Fruit fly (Drosophila melanogaster) whole organism, embryonic: ENCODE measurements around the gene CG3342.

Experiments used
- B-H2 ChIP-seq: fragments of 200-800 bp; sonication (Bioruptor generic); optimal IDR thresholded peaks from 2 replicates; lab custom pipeline; 2018; ENCODE audit warnings: missing biosample characterization, mild to moderate bottlenecking, missing genetic modification characterization
- CG10209 ChIP-seq: fragments of 200-800 bp; sonication (Bioruptor generic); optimal IDR thresholded peaks from 3 replicates; lab custom pipeline; 2017; ENCODE audit warnings: missing biosample characterization, mild to moderate bottlenecking, missing genetic modification characterization, missing genetic modification reagents
- CG11247 ChIP-seq: fragments of 200-800 bp; sonication (Bioruptor generic); IDR thresholded peaks from 2 replicates; pipeline ENCODE4 v1.3.6; 2022; ENCODE audit warnings: missing biosample characterization, missing genetic modification characterization
- CG12104 ChIP-seq: fragments of 200-800 bp; sonication (Bioruptor generic); optimal IDR thresholded peaks from 3 replicates; lab custom pipeline; 2016; ENCODE audit warnings: missing biosample characterization, missing genetic modification characterization
- CG12769 ChIP-seq: fragments of 200-800 bp; sonication (Bioruptor generic); optimal IDR thresholded peaks from 2 replicates; lab custom pipeline; 2019; ENCODE audit warnings: missing biosample characterization, mild to moderate bottlenecking, missing genetic modification characterization, moderate library complexity
- CG13296 ChIP-seq: fragments of 200-800 bp; sonication (Bioruptor generic); optimal IDR thresholded peaks from 3 replicates; lab custom pipeline; 2018; ENCODE audit warnings: missing biosample characterization, mild to moderate bottlenecking, missing genetic modification characterization
- CG13775 ChIP-seq: fragments of 200-800 bp; sonication (Bioruptor generic); optimal IDR thresholded peaks from 3 replicates; lab custom pipeline; 2017; ENCODE audit warnings: missing biosample characterization, mild to moderate bottlenecking, missing genetic modification characterization
- CG13894 ChIP-seq: fragments of 200-800 bp; sonication (Bioruptor generic); optimal IDR thresholded peaks from 3 replicates; lab custom pipeline; 2018; ENCODE audit warnings: missing biosample characterization, mild to moderate bottlenecking, missing genetic modification characterization, moderate library complexity
- CG14014 ChIP-seq: fragments of 200-800 bp; sonication (Bioruptor generic); IDR thresholded peaks from 2 replicates; pipeline ENCODE4 v1.3.6; 2022; ENCODE audit warnings: missing biosample characterization, missing genetic modification characterization
- CG14667 ChIP-seq: fragments of 200-800 bp; sonication (Bioruptor generic); IDR thresholded peaks from 2 replicates; pipeline ENCODE4 v1.3.6; 2022; ENCODE audit warnings: missing biosample characterization, missing genetic modification characterization
- CG15073 ChIP-seq: fragments of 200-800 bp; sonication (Bioruptor generic); optimal IDR thresholded peaks from 2 replicates; lab custom pipeline; 2016; ENCODE audit warnings: missing biosample characterization, missing genetic modification characterization
- CG15514 ChIP-seq: fragments of 200-800 bp; sonication (Bioruptor generic); optimal IDR thresholded peaks from 3 replicates; lab custom pipeline; 2017; ENCODE audit warnings: missing biosample characterization, missing genetic modification characterization, mild to moderate bottlenecking, moderate library complexity, missing genetic modification reagents
- CG31365 ChIP-seq: fragments of 200-800 bp; sonication (Bioruptor generic); optimal IDR thresholded peaks from 2 replicates; lab custom pipeline; 2018; ENCODE audit warnings: missing biosample characterization, mild to moderate bottlenecking, missing genetic modification characterization
- CG3163 ChIP-seq: fragments of 200-800 bp; sonication (Bioruptor generic); optimal IDR thresholded peaks from 3 replicates; lab custom pipeline; 2016; ENCODE audit warnings: missing biosample characterization, missing genetic modification characterization
- CG3407 ChIP-seq: fragments of 200-800 bp; sonication (Bioruptor generic); optimal IDR thresholded peaks from 2 replicates; lab custom pipeline; 2018; ENCODE audit warnings: missing biosample characterization, mild to moderate bottlenecking, missing genetic modification characterization
- CG34224 ChIP-seq: fragments of 200-800 bp; sonication (Bioruptor generic); IDR thresholded peaks from 3 replicates; pipeline ENCODE4 v1.3.6; 2022; ENCODE audit warnings: missing biosample characterization, missing genetic modification characterization; ENCODE audit not compliant: partially characterized antibody
- CG4707 ChIP-seq: fragments of 200-800 bp; sonication (Bioruptor generic); optimal IDR thresholded peaks from 2 replicates; lab custom pipeline; 2018; ENCODE audit warnings: missing biosample characterization, mild to moderate bottlenecking, missing genetic modification characterization, moderate library complexity
- CG6175 ChIP-seq: fragments of 200-800 bp; sonication (Bioruptor generic); IDR thresholded peaks from 3 replicates; pipeline ENCODE4 v1.3.6; 2022; ENCODE audit warnings: missing biosample characterization, missing genetic modification characterization
- CG8089 ChIP-seq: fragments of 200-800 bp; sonication (Bioruptor generic); optimal IDR thresholded peaks from 3 replicates; lab custom pipeline; 2016; ENCODE audit warnings: missing biosample characterization, missing genetic modification characterization
- CG8281 ChIP-seq: fragments of 200-800 bp; sonication (Bioruptor generic); optimal IDR thresholded peaks from 2 replicates; lab custom pipeline; 2018; ENCODE audit warnings: missing biosample characterization, mild to moderate bottlenecking, missing genetic modification characterization, moderate library complexity
- CG9797 ChIP-seq: fragments of 200-800 bp; sonication (Bioruptor generic); optimal IDR thresholded peaks from 3 replicates; lab custom pipeline; 2018; ENCODE audit warnings: missing biosample characterization, mild to moderate bottlenecking, missing genetic modification characterization
- CG9876 ChIP-seq: fragments of 200-800 bp; sonication (Bioruptor generic); optimal IDR thresholded peaks from 2 replicates; lab custom pipeline; 2016; ENCODE audit warnings: missing biosample characterization, missing genetic modification characterization
- Dfd ChIP-seq, 2 experiments: fragments of >200 bp; optimal IDR thresholded peaks; 2 replicates each; lab custom pipeline; 2017; ENCODE audit warnings: missing biosample characterization in 2 of 2, missing genetic modification characterization in 2 of 2
- HmgD ChIP-seq: fragments of 200-800 bp; sonication (Bioruptor generic); optimal IDR thresholded peaks from 3 replicates; lab custom pipeline; 2016; ENCODE audit warnings: missing biosample characterization, missing genetic modification characterization
- Hmx ChIP-seq: fragments of 200-800 bp; sonication (Bioruptor generic); optimal IDR thresholded peaks from 2 replicates; lab custom pipeline; 2016; ENCODE audit warnings: missing biosample characterization, missing genetic modification characterization
- NC2β ChIP-seq: fragments of 200-800 bp; sonication (Bioruptor generic); optimal IDR thresholded peaks from 2 replicates; lab custom pipeline; 2016; ENCODE audit warnings: missing biosample characterization, missing genetic modification characterization
- Nf-YC ChIP-seq: fragments of 200-800 bp; optimal IDR thresholded peaks from 3 replicates; lab custom pipeline; 2019; ENCODE audit warnings: missing biosample characterization, mild to moderate bottlenecking, missing genetic modification characterization, moderate library complexity
- NfI ChIP-seq: fragments of 200-800 bp; sonication (Bioruptor generic); optimal IDR thresholded peaks from 3 replicates; lab custom pipeline; 2018; ENCODE audit warnings: missing biosample characterization, mild to moderate bottlenecking, missing genetic modification characterization, moderate library complexity
- Xrp1 ChIP-seq: fragments of 200-800 bp; sonication (Bioruptor generic); IDR thresholded peaks from 2 replicates; pipeline ENCODE4 v1.3.6; 2022; ENCODE audit warnings: missing biosample characterization, missing genetic modification characterization
- ap ChIP-seq: fragments of 200-800 bp; sonication (Bioruptor generic); IDR thresholded peaks from 2 replicates; pipeline ENCODE4 v1.3.6; 2022; ENCODE audit warnings: missing biosample characterization, missing genetic modification characterization
- ase ChIP-seq: fragments of 200-800 bp; sonication (Bioruptor generic); IDR thresholded peaks from 3 replicates; pipeline ENCODE4 v1.3.6; 2022; ENCODE audit warnings: missing biosample characterization, missing genetic modification characterization
- ash1 ChIP-seq: fragments of 200-800 bp; sonication (Bioruptor generic); optimal IDR thresholded peaks from 2 replicates; lab custom pipeline; 2018; ENCODE audit warnings: missing biosample characterization, mild to moderate bottlenecking, missing genetic modification characterization
- bab2 ChIP-seq: fragments of 200-800 bp; sonication (Bioruptor generic); optimal IDR thresholded peaks from 2 replicates; lab custom pipeline; 2016; ENCODE audit warnings: missing biosample characterization, missing genetic modification characterization
- ems ChIP-seq: fragments of 200-800 bp; sonication (Bioruptor generic); optimal IDR thresholded peaks from 3 replicates; lab custom pipeline; 2016; ENCODE audit warnings: missing biosample characterization, missing genetic modification characterization
- grau ChIP-seq: fragments of 200-800 bp; optimal IDR thresholded peaks from 3 replicates; lab custom pipeline; 2019; ENCODE audit warnings: missing biosample characterization, mild to moderate bottlenecking, missing genetic modification characterization, moderate library complexity
- kah ChIP-seq: fragments of 200-800 bp; sonication (Bioruptor generic); optimal IDR thresholded peaks from 2 replicates; lab custom pipeline; 2018; ENCODE audit warnings: missing biosample characterization, mild to moderate bottlenecking, missing genetic modification characterization
- lbe ChIP-seq: fragments of 200-800 bp; sonication (Bioruptor generic); optimal IDR thresholded peaks from 2 replicates; lab custom pipeline; 2016; ENCODE audit warnings: missing biosample characterization, mild to moderate bottlenecking, missing genetic modification characterization
- lola ChIP-seq, 3 experiments: fragments of >200 bp in 2 of 3; fragments of 200-800 bp in 1 of 3; sonication (Bioruptor generic) in 1 of 3; optimal IDR thresholded peaks; 2 replicates each; lab custom pipeline; 2017 to 2019; ENCODE audit warnings: missing biosample characterization in 3 of 3, missing genetic modification characterization in 3 of 3, mild to moderate bottlenecking in 1 of 3, moderate library complexity in 1 of 3
- maf-S ChIP-seq: fragments of 200-800 bp; sonication (Bioruptor generic); optimal IDR thresholded peaks from 2 replicates; lab custom pipeline; 2016; ENCODE audit warnings: missing biosample characterization, missing genetic modification characterization
- mld ChIP-seq: fragments of 200-800 bp; sonication (Bioruptor generic); IDR thresholded peaks from 3 replicates; pipeline ENCODE4 v1.3.6; 2022; ENCODE audit warnings: missing biosample characterization, missing genetic modification characterization; ENCODE audit not compliant: partially characterized antibody
- pb ChIP-seq: fragments of 200-800 bp; sonication (Bioruptor generic); optimal IDR thresholded peaks from 3 replicates; lab custom pipeline; 2016; ENCODE audit warnings: missing biosample characterization, missing genetic modification characterization
- pzg ChIP-seq: fragments of 200-800 bp; sonication (Bioruptor generic); optimal IDR thresholded peaks from 3 replicates; lab custom pipeline; 2018; ENCODE audit warnings: missing biosample characterization, mild to moderate bottlenecking, missing genetic modification characterization, moderate library complexity
- run ChIP-seq: fragments of 200-800 bp; sonication (Bioruptor generic); optimal IDR thresholded peaks from 3 replicates; lab custom pipeline; 2018; ENCODE audit warnings: missing biosample characterization, mild to moderate bottlenecking, missing genetic modification characterization
- salm ChIP-seq: fragments of 200-800 bp; sonication (Bioruptor generic); optimal IDR thresholded peaks from 2 replicates; lab custom pipeline; 2018; ENCODE audit warnings: missing biosample characterization, mild to moderate bottlenecking, missing genetic modification characterization
- sens-2 ChIP-seq: fragments of 200-800 bp; sonication (Bioruptor generic); IDR thresholded peaks from 2 replicates; pipeline ENCODE4 v1.3.6; 2022; ENCODE audit warnings: missing biosample characterization, missing genetic modification characterization
- so ChIP-seq: fragments of 200-800 bp; sonication (Bioruptor generic); IDR thresholded peaks from 3 replicates; pipeline ENCODE4 v1.3.6; 2022; ENCODE audit warnings: missing biosample characterization, missing genetic modification characterization
- tio ChIP-seq: fragments of 200-800 bp; sonication (Bioruptor generic); optimal IDR thresholded peaks from 2 replicates; lab custom pipeline; 2017; ENCODE audit warnings: missing biosample characterization, missing genetic modification characterization, inconsistent platforms
- tll ChIP-seq, 2 experiments: fragments of 200-800 bp in 1 of 2; fragments of >200 bp in 1 of 2; sonication (Bioruptor generic) in 1 of 2; optimal IDR thresholded peaks; 2 replicates each; lab custom pipeline; 2017 to 2019; ENCODE audit warnings: missing biosample characterization in 2 of 2, missing genetic modification characterization in 2 of 2, mild to moderate bottlenecking in 1 of 2, moderate library complexity in 1 of 2
- usp ChIP-seq: fragments of >200 bp; optimal IDR thresholded peaks from 2 replicates; lab custom pipeline; 2017; ENCODE audit warnings: missing biosample characterization, missing genetic modification characterization

The CG3342 gene

DNA sequence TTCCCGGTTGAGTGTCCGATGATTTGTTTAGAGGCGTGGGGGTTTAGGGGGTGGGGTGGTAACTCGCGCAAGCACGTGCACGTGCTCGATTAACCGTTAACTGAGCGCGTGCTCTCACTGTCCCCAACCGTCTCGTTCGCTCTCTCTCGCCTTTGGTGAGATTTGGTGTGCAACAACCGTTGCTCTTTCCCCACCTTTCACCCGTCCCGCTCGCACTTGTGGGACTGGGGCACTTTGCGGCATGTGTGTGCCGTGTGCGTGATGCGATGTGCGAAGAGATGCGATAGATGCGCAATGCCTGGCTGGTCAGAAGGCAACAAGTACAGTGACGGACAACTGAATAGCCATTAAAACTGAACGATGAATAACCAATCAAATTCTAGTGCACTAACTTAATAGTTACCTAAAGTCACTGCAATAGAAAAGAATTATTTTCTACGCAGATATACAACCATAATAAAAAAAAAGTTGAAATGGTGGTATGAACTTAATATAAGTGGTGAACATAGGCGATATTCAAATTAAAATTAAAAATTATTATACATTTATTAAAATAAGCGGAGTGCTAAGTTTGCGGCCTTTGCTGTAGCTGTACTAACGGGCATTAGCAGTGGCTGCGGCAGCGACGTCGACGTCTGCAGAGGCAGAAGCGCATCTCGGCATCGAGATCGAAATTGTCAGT is 43.7 kb upstream of the CG3342 start (continued):
- TF ChIP-seq HmgD (GFP tag; lab: Kevin White, UChicago) (no peak), sens-2 (GFP tag; lab: Robert Waterston, UW) (peak; percentile 62; the same call in 1 of the 2 replicates), ap (GFP tag; lab: Robert Waterston, UW) (peak; percentile 80), B-H2 (peak; percentile 20), CG13296 (GFP tag; lab: Kevin White, UChicago) (peak; percentile 84), Dfd (GFP tag; optimal IDR thresholded peaks at IDR 0.05; lab: Kevin White, UChicago) (no peak), Xrp1 (GFP tag; lab: Robert Waterston, UW) (peak; percentile 91), bab2 (GFP tag; lab: Kevin White, UChicago) (peak; percentile 48), so (GFP tag; lab: Robert Waterston, UW) (peak; percentile 84; the same call in 1 of the 3 replicates), CG9797 (GFP tag; lab: Kevin White, UChicago) (peak; percentile 29), maf-S (GFP tag; lab: Kevin White, UChicago) (no peak), CG3163 (GFP tag; lab: Kevin White, UChicago) (no peak), tll (GFP tag; optimal IDR thresholded peaks at IDR 0.05; lab: Kevin White, UChicago) (no peak), CG31365 (tag; lab: Kevin White, UChicago) (peak; percentile 51), pzg (no peak), usp (GFP tag; lab: Kevin White, UChicago) (no peak), CG6175 (GFP tag; lab: Robert Waterston, UW) (no peak), kah (GFP tag; lab: Kevin White, UChicago) (peak; percentile 71), NfI (peak; percentile 85), grau (peak; percentile 90), NC2β (peak; percentile 21), CG14014 (GFP tag; lab: Robert Waterston, UW) (peak; percentile 73), CG9876 (GFP tag; lab: Kevin White, UChicago) (no peak), Hmx (GFP tag; lab: Kevin White, UChicago) (no peak), lola (GFP tag; optimal IDR thresholded peaks at IDR 0.05; lab: Kevin White, UChicago) (peak in 1 of 3 experiments; percentile 94), CG15514 (GFP tag; lab: Kevin White, UChicago) (peak; percentile 49), mld (GFP tag; lab: Robert Waterston, UW) (no peak), CG13894 (tag; lab: Kevin White, UChicago) (no peak), CG3407 (GFP tag; lab: Kevin White, UChicago) (peak; percentile 87), lbe (GFP tag; lab: Kevin White, UChicago) (peak; percentile 34), CG12104 (GFP tag; lab: Kevin White, UChicago) (peak; percentile 77), tio (GFP tag; lab: Kevin White, UChicago) (peak; percentile 83), run (peak; percentile 77), pb (GFP tag; lab: Kevin White, UChicago) (no peak), ash1 (GFP tag; lab: Kevin White, UChicago) (no peak), Nf-YC (tag; lab: Kevin White, UChicago) (peak; percentile 80), CG8089 (GFP tag; lab: Kevin White, UChicago) (peak; percentile 32), CG11247 (GFP tag; lab: Robert Waterston, UW) (peak; percentile 46; the same call in 1 of the 2 replicates), CG13775 (peak; percentile 86), CG34224 (no peak), ems (peak; percentile 9), CG14667 (GFP tag; lab: Robert Waterston, UW) (peak; percentile 57), CG12769 (peak; percentile 39), CG10209 (peak; percentile 90), salm (peak; percentile 89), CG15073 (GFP tag; lab: Kevin White, UChicago) (peak; percentile 55), CG8281 (tag; lab: Kevin White, UChicago) (peak; percentile 72), ase (GFP tag; lab: Robert Waterston, UW) (peak; percentile 55; the same call in 2 of the 3 replicates), CG4707 (GFP tag; lab: Kevin White, UChicago) (peak; percentile 73)
